Worm (Caenorhabditis elegans) whole organism, L2 larva: Measurements from ENCODE around the gene F54C8.1.
"Not testable (repeated sequence)": the region's sequence is repeated elsewhere in the genome, so short reads cannot be mapped to it uniquely, and the experiment has no call there.

Source experiments
- blmp-1 ChIP-seq: sonication (generic microtip); optimal IDR thresholded peaks from 2 replicates; lab custom pipeline; 2017; ENCODE audit warnings: missing genetic modification characterization, mild to moderate bottlenecking, missing compliant biosample characterization, antibody characterized with exemption, moderate library complexity; ENCODE audit not compliant: insufficient read depth
- egl-27 ChIP-seq: sonication (generic microtip); optimal IDR thresholded peaks from 3 replicates; lab custom pipeline; 2017; ENCODE audit warnings: missing biosample characterization, missing genetic modification reagents, missing genetic modification characterization
- mab-5 ChIP-seq: fragments of 150-350 bp; optimal IDR thresholded peaks from 2 replicates; lab custom pipeline; 2014; ENCODE audit warnings: missing biosample characterization, missing genetic modification characterization
- nhr-237 ChIP-seq: fragments of 150-350 bp; optimal IDR thresholded peaks from 2 replicates; lab custom pipeline; 2014; ENCODE audit warnings: missing biosample characterization, missing genetic modification characterization
- nhr-25 ChIP-seq: fragments of 150-350 bp; sonication (generic microtip); optimal IDR thresholded peaks from 3 replicates; lab custom pipeline; 2014; ENCODE audit warnings: missing biosample characterization, missing genetic modification characterization

DNA sequence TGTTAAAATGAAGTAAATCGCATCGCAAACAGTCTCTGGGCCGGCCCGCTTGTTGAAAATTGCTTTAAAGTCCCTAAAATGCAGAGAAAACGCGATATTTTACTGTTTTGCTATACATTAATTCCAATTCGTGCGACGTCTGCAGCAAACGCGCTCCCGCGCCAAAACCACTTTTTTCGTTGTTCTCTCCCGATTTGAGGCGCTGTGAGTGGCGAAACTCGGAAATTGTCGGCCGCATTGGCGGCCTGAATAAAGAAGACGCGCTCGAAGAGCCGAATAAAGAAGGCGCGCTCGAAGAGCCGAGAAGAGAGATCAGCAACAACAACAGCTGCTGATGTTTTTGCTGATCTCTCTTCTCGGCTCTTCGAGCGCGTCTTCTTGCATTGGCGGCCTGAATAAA, 31.2 kb upstream of the F54C8.1 start:
- not testable (repeated sequence) for TF ChIP-seq nhr-237, egl-27, mab-5, nhr-25, blmp-1 (tag; lab: Kevin White, UChicago)
